Worm (Caenorhabditis elegans) whole organism, L1 larva: ENCODE data around the gene irld-55.

ENCODE experiments used
- efl-1 ChIP-seq, 4 experiments: fragments of 150-350 bp; optimal IDR thresholded peaks in 3 of 4; peaks in 1 of 4; 1 replicate in 1 of 4; 2 replicates in 3 of 4; lab custom pipeline; 2014; ENCODE audit warnings: missing biosample characterization in 2 of 4, missing genetic modification characterization in 2 of 4, missing genetic modification reagents in 2 of 4
- hlh-17 ChIP-seq: fragments of 200-800 bp; sonication (Bioruptor generic); optimal IDR thresholded peaks from 2 replicates; lab custom pipeline; 2018; ENCODE audit warnings: missing genetic modification characterization, mild to moderate bottlenecking, missing compliant biosample characterization, moderate library complexity, borderline replicate concordance
- nhr-11 ChIP-seq: fragments of 150-350 bp; optimal IDR thresholded peaks from 2 replicates; lab custom pipeline; 2014; ENCODE audit warnings: missing biosample characterization, missing genetic modification characterization

DNA sequence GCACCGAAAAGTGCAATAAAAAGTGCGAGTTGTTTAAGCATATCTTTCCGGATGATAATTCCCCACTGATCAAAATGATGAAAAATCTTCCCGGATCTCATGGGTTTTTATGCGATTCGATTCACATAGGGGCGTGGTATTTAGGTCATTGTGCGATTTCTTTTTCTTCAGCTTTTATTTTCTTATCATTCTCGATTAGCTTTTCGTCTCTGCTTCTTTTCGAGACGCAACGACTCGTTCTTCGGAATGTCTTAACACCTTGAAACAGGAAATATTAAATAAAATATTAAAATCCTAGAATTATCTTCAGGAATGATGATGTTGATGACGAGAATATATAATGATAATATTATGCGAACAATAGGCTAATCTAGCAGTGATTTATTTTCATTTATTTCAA, 23.7 kb downstream of the irld-55 start, which contains the start of gene Y37A1B.7:
- no peak for TF ChIP-seq nhr-11 (tag; lab: Kevin White, UChicago)
- no peak for TF ChIP-seq efl-1 (optimal IDR thresholded peaks at IDR 0.05; lab: Kevin White, UChicago)
- no peak for TF ChIP-seq efl-1 (GFP tag; optimal IDR thresholded peaks at IDR 0.05 in 1 of 2; lab: Kevin White, UChicago)
- TF ChIP-seq hlh-17: no peak
